Worm (Caenorhabditis elegans) whole organism, mixed stage, embryonic: ENCODE results near the gene Y39B6A.33.

Experiments
- M03D4.4 ChIP-seq: sonication (generic microtip); optimal IDR thresholded peaks from 2 replicates; lab custom pipeline; 2017; ENCODE audit warnings: mild to moderate bottlenecking, missing genetic modification characterization, missing compliant biosample characterization
- bed-3 ChIP-seq: fragments of 200-800 bp; sonication (Bioruptor generic); optimal IDR thresholded peaks from 3 replicates; lab custom pipeline; 2018; ENCODE audit warnings: mild to moderate bottlenecking, missing genetic modification characterization, moderate library complexity, missing compliant biosample characterization
- blmp-1 ChIP-seq: fragments of 150-350 bp; optimal IDR thresholded peaks from 2 replicates; lab custom pipeline; 2014; ENCODE audit warnings: missing biosample characterization, missing genetic modification characterization
- ceh-39 ChIP-seq: fragments of 150-350 bp; optimal IDR thresholded peaks from 2 replicates; lab custom pipeline; 2014; ENCODE audit warnings: missing biosample characterization, missing genetic modification characterization
- ceh-43 ChIP-seq: fragments of 200-800 bp; sonication (Bioruptor generic); optimal IDR thresholded peaks from 2 replicates; lab custom pipeline; 2018; ENCODE audit warnings: mild to moderate bottlenecking, missing genetic modification characterization, moderate library complexity, missing compliant biosample characterization
- ceh-83 ChIP-seq: fragments of 200-800 bp; sonication (Bioruptor generic); optimal IDR thresholded peaks from 2 replicates; lab custom pipeline; 2018; ENCODE audit warnings: mild to moderate bottlenecking, missing genetic modification characterization, missing compliant biosample characterization
- ces-1 ChIP-seq: fragments of 150-350 bp; optimal IDR thresholded peaks from 2 replicates; lab custom pipeline; 2014; ENCODE audit warnings: missing biosample characterization, missing genetic modification reagents, missing genetic modification characterization
- cnd-1 ChIP-seq: fragments of 200-800 bp; sonication (Bioruptor generic); optimal IDR thresholded peaks from 2 replicates; lab custom pipeline; 2018; ENCODE audit warnings: mild to moderate bottlenecking, missing genetic modification characterization, missing compliant biosample characterization
- drap-1 ChIP-seq: fragments of 200-800 bp; sonication (Bioruptor generic); optimal IDR thresholded peaks from 3 replicates; lab custom pipeline; 2018; ENCODE audit warnings: mild to moderate bottlenecking, missing genetic modification characterization, missing compliant biosample characterization
- elt-1 ChIP-seq: sonication (generic microtip); optimal IDR thresholded peaks from 2 replicates; lab custom pipeline; 2017; ENCODE audit warnings: missing genetic modification characterization, mild to moderate bottlenecking, missing compliant biosample characterization, antibody characterized with exemption, moderate library complexity, borderline replicate concordance; ENCODE audit not compliant: insufficient read depth
- elt-3 ChIP-seq: fragments of 150-350 bp; optimal IDR thresholded peaks from 2 replicates; lab custom pipeline; 2014; ENCODE audit warnings: missing biosample characterization, missing genetic modification characterization
- ham-2 ChIP-seq: fragments of 200-800 bp; sonication (Bioruptor generic); optimal IDR thresholded peaks from 2 replicates; lab custom pipeline; 2018; ENCODE audit warnings: mild to moderate bottlenecking, missing genetic modification characterization, missing compliant biosample characterization
- hlh-1 ChIP-seq: fragments of 150-350 bp; optimal IDR thresholded peaks from 2 replicates; lab custom pipeline; 2014; ENCODE audit warnings: missing biosample characterization, missing genetic modification reagents, missing genetic modification characterization
- lin-13 ChIP-seq: fragments of 150-350 bp; optimal IDR thresholded peaks from 2 replicates; lab custom pipeline; 2014; ENCODE audit warnings: missing biosample characterization, missing genetic modification characterization
- lin-32 ChIP-seq: fragments of 200-800 bp; sonication (Bioruptor generic); optimal IDR thresholded peaks from 2 replicates; lab custom pipeline; 2018; ENCODE audit warnings: mild to moderate bottlenecking, missing genetic modification characterization, missing compliant biosample characterization
- lsy-2 ChIP-seq: fragments of 150-350 bp; optimal IDR thresholded peaks from 2 replicates; lab custom pipeline; 2014; ENCODE audit warnings: missing biosample characterization, missing genetic modification characterization
- mab-5 ChIP-seq: fragments of 150-350 bp; optimal IDR thresholded peaks from 2 replicates; lab custom pipeline; 2014; ENCODE audit warnings: missing biosample characterization, missing genetic modification characterization
- mep-1 ChIP-seq: fragments of 150-350 bp; optimal IDR thresholded peaks from 2 replicates; lab custom pipeline; 2017; ENCODE audit warnings: missing biosample characterization, missing genetic modification reagents, missing genetic modification characterization, inconsistent platforms
- mls-2 ChIP-seq: sonication (generic microtip); optimal IDR thresholded peaks from 2 replicates; lab custom pipeline; 2016; ENCODE audit warnings: mild to moderate bottlenecking, missing genetic modification characterization, moderate library complexity, missing compliant biosample characterization
- nhr-12 ChIP-seq: fragments of 150-350 bp; optimal IDR thresholded peaks from 2 replicates; lab custom pipeline; 2014; ENCODE audit warnings: missing biosample characterization, missing genetic modification characterization
- nhr-2 ChIP-seq: fragments of 150-350 bp; optimal IDR thresholded peaks from 2 replicates; lab custom pipeline; 2014; ENCODE audit warnings: missing biosample characterization, missing genetic modification characterization
- nhr-237 ChIP-seq: fragments of 150-350 bp; optimal IDR thresholded peaks from 2 replicates; lab custom pipeline; 2014; ENCODE audit warnings: missing biosample characterization, missing genetic modification characterization
- nhr-28 ChIP-seq: fragments of 150-350 bp; optimal IDR thresholded peaks from 2 replicates; lab custom pipeline; 2014; ENCODE audit warnings: missing biosample characterization, missing genetic modification characterization
- pha-4 ChIP-seq: fragments of 150-350 bp; optimal IDR thresholded peaks from 2 replicates; lab custom pipeline; 2018; ENCODE audit warnings: missing biosample characterization, missing genetic modification reagents, missing genetic modification characterization
- snpc-4 ChIP-seq: fragments of 150-350 bp; optimal IDR thresholded peaks from 2 replicates; lab custom pipeline; 2014; ENCODE audit warnings: missing biosample characterization, missing genetic modification characterization
- sptf-1 ChIP-seq: sonication (generic microtip); optimal IDR thresholded peaks from 2 replicates; lab custom pipeline; 2017; ENCODE audit warnings: mild to moderate bottlenecking, missing genetic modification characterization, moderate library complexity, missing compliant biosample characterization
- tbx-8 ChIP-seq: fragments of 200-800 bp; sonication (Bioruptor generic); optimal IDR thresholded peaks from 2 replicates; lab custom pipeline; 2018; ENCODE audit warnings: mild to moderate bottlenecking, missing genetic modification characterization, moderate library complexity, missing compliant biosample characterization
- unc-120 ChIP-seq: sonication (generic microtip); optimal IDR thresholded peaks from 2 replicates; lab custom pipeline; 2017; ENCODE audit warnings: missing genetic modification characterization, missing compliant biosample characterization; ENCODE audit not compliant: poor library complexity, severe bottlenecking
- unc-39 ChIP-seq: fragments of 150-350 bp; optimal IDR thresholded peaks from 2 replicates; lab custom pipeline; 2014; ENCODE audit warnings: missing biosample characterization, missing genetic modification characterization
- unc-62 ChIP-seq: fragments of 150-350 bp; optimal IDR thresholded peaks from 2 replicates; lab custom pipeline; 2014; ENCODE audit warnings: missing biosample characterization, missing genetic modification reagents, missing genetic modification characterization
- zip-8 ChIP-seq: fragments of 150-350 bp; optimal IDR thresholded peaks from 2 replicates; lab custom pipeline; 2014; ENCODE audit warnings: missing biosample characterization, missing genetic modification characterization
- ztf-11 ChIP-seq: fragments of 150-350 bp; optimal IDR thresholded peaks from 2 replicates; lab custom pipeline; 2014; ENCODE audit warnings: missing biosample characterization, missing genetic modification characterization

Gene Y39B6A.33

ce11 chrV:18990958-18991357 lies 10.8 kb upstream of the Y39B6A.33 start:
- no peak for TF ChIP-seq nhr-28 (tag; lab: Kevin White, UChicago)
- no peak for TF ChIP-seq mls-2 (tag; lab: Kevin White, UChicago)
- TF ChIP-seq ztf-11 (tag; lab: Kevin White, UChicago) = no peak
- no peak for TF ChIP-seq ceh-43 (GFP tag; lab: Kevin White, UChicago)
- no peak for TF ChIP-seq drap-1 (GFP tag; lab: Kevin White, UChicago)
- TF ChIP-seq mep-1 (tag; lab: Kevin White, UChicago) = no peak

- TF ChIP-seq zip-8 (tag; lab: Kevin White, UChicago) (peak; percentile 97), elt-3 (tag; lab: Kevin White, UChicago) (no peak)
Observed at ce11 chrV:18993017-18993416, 8.7 kb upstream of the Y39B6A.33 start.

ce11 chrV:18993535-18993990 lies 8.2 kb upstream of the Y39B6A.33 start, which contains the start of gene gtf-2F2:
gtf-2F2 (plus strand) TSS chrV:18993940.
- no peak for TF ChIP-seq sptf-1 (tag; lab: Kevin White, UChicago)
- no peak for TF ChIP-seq drap-1 (GFP tag; lab: Kevin White, UChicago)
- no peak for TF ChIP-seq ham-2 (GFP tag; lab: Kevin White, UChicago)
- no peak for TF ChIP-seq ceh-83 (GFP tag; lab: Kevin White, UChicago)
- no peak for TF ChIP-seq unc-120 (tag; lab: Kevin White, UChicago)
- TF ChIP-seq ces-1 (GFP tag; lab: Kevin White, UChicago) = no peak
- no peak for TF ChIP-seq snpc-4 (tag; lab: Kevin White, UChicago)
- TF ChIP-seq elt-3 (tag; lab: Kevin White, UChicago) = no peak
- TF ChIP-seq M03D4.4 (tag; lab: Kevin White, UChicago) = no peak
- TF ChIP-seq mep-1 (tag; lab: Kevin White, UChicago) = no peak
- no peak for TF ChIP-seq unc-62 (GFP tag; lab: Kevin White, UChicago)
- TF ChIP-seq pha-4 (tag; lab: Kevin White, UChicago) = no peak
- no peak for TF ChIP-seq lin-13
- TF ChIP-seq lsy-2 (tag; lab: Kevin White, UChicago) = no peak

ce11 chrV:18998045-18998444 lies 3.7 kb upstream of the Y39B6A.33 start, which contains the start of gene tgt-2:
tgt-2 (plus strand) TSS chrV:18998345.
- no peak for TF ChIP-seq nhr-28 (tag; lab: Kevin White, UChicago)
- no peak for TF ChIP-seq ces-1 (GFP tag; lab: Kevin White, UChicago)
- no peak for TF ChIP-seq ceh-39 (tag; lab: Kevin White, UChicago)
- TF ChIP-seq ham-2 (GFP tag; lab: Kevin White, UChicago) = no peak
- no peak for TF ChIP-seq mls-2 (tag; lab: Kevin White, UChicago)
- no peak for TF ChIP-seq lsy-2 (tag; lab: Kevin White, UChicago)
- TF ChIP-seq ztf-11 (tag; lab: Kevin White, UChicago) = no peak
- no peak for TF ChIP-seq M03D4.4 (tag; lab: Kevin White, UChicago)
- no peak for TF ChIP-seq hlh-1
- no peak for TF ChIP-seq ceh-43 (GFP tag; lab: Kevin White, UChicago)
- TF ChIP-seq elt-1 (tag; lab: Kevin White, UChicago) = no peak
- TF ChIP-seq ceh-83 (GFP tag; lab: Kevin White, UChicago) = no peak
- no peak for TF ChIP-seq snpc-4 (tag; lab: Kevin White, UChicago)
- no peak for TF ChIP-seq lin-32 (GFP tag; lab: Kevin White, UChicago)
- no peak for TF ChIP-seq bed-3 (GFP tag; lab: Kevin White, UChicago)
- TF ChIP-seq, all 35 proteins: peak for 0

ce11 chrV:19000542-19000941 lies 1.2 kb upstream of the Y39B6A.33 start:
- no peak for TF ChIP-seq drap-1 (GFP tag; lab: Kevin White, UChicago)

ce11 chrV:19001016-19001415 lies 740 bp upstream of the Y39B6A.33 start, which contains the start of gene Y39B6A.34:
Y39B6A.34 (plus strand) TSS chrV:19001018.
- peak; percentile 21 for TF ChIP-seq M03D4.4 (tag; lab: Kevin White, UChicago)
- no peak for TF ChIP-seq nhr-2 (tag; lab: Kevin White, UChicago)
- TF ChIP-seq cnd-1 = no peak
- no peak for TF ChIP-seq unc-62 (GFP tag; lab: Kevin White, UChicago)
- peak; percentile 38 for TF ChIP-seq ces-1 (GFP tag; lab: Kevin White, UChicago)
- TF ChIP-seq nhr-28 (tag; lab: Kevin White, UChicago) = no peak
- TF ChIP-seq sptf-1 (tag; lab: Kevin White, UChicago) = no peak
- no peak for TF ChIP-seq lin-13
- peak; percentile 1 for TF ChIP-seq hlh-1
- no peak for TF ChIP-seq unc-39
- no peak for TF ChIP-seq tbx-8 (GFP tag; lab: Kevin White, UChicago)
- no peak for TF ChIP-seq ceh-39 (tag; lab: Kevin White, UChicago)
- TF ChIP-seq mab-5 (tag; lab: Kevin White, UChicago) = no peak
- no peak for TF ChIP-seq mls-2 (tag; lab: Kevin White, UChicago)
- no peak for TF ChIP-seq unc-120 (tag; lab: Kevin White, UChicago)
- no peak for TF ChIP-seq bed-3 (GFP tag; lab: Kevin White, UChicago)
- TF ChIP-seq lsy-2 (tag; lab: Kevin White, UChicago) = no peak
- TF ChIP-seq blmp-1 (tag; lab: Kevin White, UChicago) = no peak
- no peak for TF ChIP-seq nhr-12 (tag; lab: Kevin White, UChicago)
- peak; percentile 24 for TF ChIP-seq drap-1 (GFP tag; lab: Kevin White, UChicago)
- TF ChIP-seq nhr-237 (tag; lab: Kevin White, UChicago) = no peak
- no peak for TF ChIP-seq lin-32 (GFP tag; lab: Kevin White, UChicago)
- TF ChIP-seq snpc-4 (tag; lab: Kevin White, UChicago) = no peak
- TF ChIP-seq zip-8 (tag; lab: Kevin White, UChicago) = peak; percentile 75
